Worm (Caenorhabditis elegans): ENCODE data around the gene lgc-18.

ce11 chrX:12174686-12175404 lies 49.4 kb downstream of the lgc-18 start:
- no peak for TF ChIP-seq F22D6.2 (tag; optimal IDR thresholded peaks at IDR 0.05)
- TF ChIP-seq unc-62 (GFP tag; optimal IDR thresholded peaks at IDR 0.05), result no peak
- TF ChIP-seq pha-4 (tag; optimal IDR thresholded peaks at IDR 0.05), result no peak
- TF ChIP-seq dox-1 (GFP tag; IDR thresholded peaks at IDR 0.05), result no peak
- no peak for TF ChIP-seq Y79H2A.3 (GFP tag; conservative IDR thresholded peaks at IDR 0.05)
